Worm (Caenorhabditis elegans): ENCODE measurements around the gene sdpn-1.

The sdpn-1 gene

ce11 chrX:7977452-7977851 lies 20.6 kb downstream of the sdpn-1 start:
- no peak for TF ChIP-seq hmbx-1 (tag; optimal IDR thresholded peaks at IDR 0.05)
- TF ChIP-seq flt-1 (GFP tag; IDR thresholded peaks at IDR 0.05) = no peak
- TF ChIP-seq ama-1 (optimal IDR thresholded peaks at IDR 0.05) = no peak
- TF ChIP-seq tra-4 (tag; optimal IDR thresholded peaks at IDR 0.05) = no peak
- no peak for TF ChIP-seq ceh-36 (tag; optimal IDR thresholded peaks at IDR 0.05)
- no peak for TF ChIP-seq aly-1 (tag; optimal IDR thresholded peaks at IDR 0.05)
- TF ChIP-seq F13C5.2 (tag; optimal IDR thresholded peaks at IDR 0.05) = no peak
- TF ChIP-seq tbx-37 (GFP tag; conservative IDR thresholded peaks at IDR 0.05) = no peak
- TF ChIP-seq hnd-1 (tag; optimal IDR thresholded peaks at IDR 0.05) = no peak
- no peak for TF ChIP-seq sea-1 (GFP tag; conservative IDR thresholded peaks at IDR 0.05)
- TF ChIP-seq ceh-13 (GFP tag; optimal IDR thresholded peaks at IDR 0.05) = no peak
- TF ChIP-seq ets-7 (tag; optimal IDR thresholded peaks at IDR 0.05) = no peak
- TF ChIP-seq scrt-1 (GFP tag; IDR thresholded peaks at IDR 0.05) = no peak
- TF ChIP-seq hmg-4 (GFP tag; optimal IDR thresholded peaks at IDR 0.05) = no peak
- TF ChIP-seq tbx-11 (GFP tag; IDR thresholded peaks at IDR 0.05) = no peak
- no peak for TF ChIP-seq B0310.2 (tag; optimal IDR thresholded peaks at IDR 0.05)
- no peak for TF ChIP-seq pes-1 (GFP tag; IDR thresholded peaks at IDR 0.05)

- no peak for TF ChIP-seq hnd-1 (tag; optimal IDR thresholded peaks at IDR 0.05)
- TF ChIP-seq pes-1 (GFP tag; IDR thresholded peaks at IDR 0.05) = no peak
- TF ChIP-seq ceh-36 (tag; optimal IDR thresholded peaks at IDR 0.05) = no peak
- TF ChIP-seq ama-1 (optimal IDR thresholded peaks at IDR 0.05) = no peak
- TF ChIP-seq hmg-4 (GFP tag; optimal IDR thresholded peaks at IDR 0.05) = no peak
- no peak for TF ChIP-seq scrt-1 (GFP tag; IDR thresholded peaks at IDR 0.05)
- TF ChIP-seq ceh-13 (GFP tag; optimal IDR thresholded peaks at IDR 0.05) = no peak
- no peak for TF ChIP-seq B0310.2 (tag; optimal IDR thresholded peaks at IDR 0.05)
- no peak for TF ChIP-seq sea-1 (GFP tag; conservative IDR thresholded peaks at IDR 0.05)
- no peak for TF ChIP-seq F13C5.2 (tag; optimal IDR thresholded peaks at IDR 0.05)
- no peak for TF ChIP-seq aly-1 (tag; optimal IDR thresholded peaks at IDR 0.05)
- TF ChIP-seq flt-1 (GFP tag; IDR thresholded peaks at IDR 0.05) = no peak
- TF ChIP-seq ets-7 (tag; optimal IDR thresholded peaks at IDR 0.05) = no peak
- TF ChIP-seq tbx-37 (GFP tag; conservative IDR thresholded peaks at IDR 0.05) = no peak
- no peak for TF ChIP-seq tbx-11 (GFP tag; IDR thresholded peaks at IDR 0.05)
- no peak for TF ChIP-seq tra-4 (tag; optimal IDR thresholded peaks at IDR 0.05)
- no peak for TF ChIP-seq hmbx-1 (tag; optimal IDR thresholded peaks at IDR 0.05)
Measured at ce11 chrX:7976400-7976799, 21.6 kb downstream of the sdpn-1 start, which contains the start of gene F45E1.5. Gene F45E1.5 (plus strand): TSS chrX:7976700.

ce11 chrX:7975741-7976140 lies 22.3 kb downstream of the sdpn-1 start:
- TF ChIP-seq tbx-37 (GFP tag; conservative IDR thresholded peaks at IDR 0.05) = no peak
- no peak for TF ChIP-seq hnd-1 (tag; optimal IDR thresholded peaks at IDR 0.05)
- TF ChIP-seq tra-4 (tag; optimal IDR thresholded peaks at IDR 0.05) = no peak

ce11 chrX:7968537-7968936 lies 29.5 kb downstream of the sdpn-1 start:
- TF ChIP-seq tra-4 (tag; optimal IDR thresholded peaks at IDR 0.05) = no peak
- no peak for TF ChIP-seq ets-7 (tag; optimal IDR thresholded peaks at IDR 0.05)
- no peak for TF ChIP-seq scrt-1 (GFP tag; IDR thresholded peaks at IDR 0.05)
- TF ChIP-seq tbx-37 (GFP tag; conservative IDR thresholded peaks at IDR 0.05) = no peak
- TF ChIP-seq hmbx-1 (tag; optimal IDR thresholded peaks at IDR 0.05) = no peak
- TF ChIP-seq flt-1 (GFP tag; IDR thresholded peaks at IDR 0.05) = no peak
- TF ChIP-seq ceh-13 (GFP tag; optimal IDR thresholded peaks at IDR 0.05) = no peak
- TF ChIP-seq F13C5.2 (tag; optimal IDR thresholded peaks at IDR 0.05) = no peak
- no peak for TF ChIP-seq pes-1 (GFP tag; IDR thresholded peaks at IDR 0.05)
- no peak for TF ChIP-seq ama-1 (optimal IDR thresholded peaks at IDR 0.05)
- no peak for TF ChIP-seq ceh-36 (tag; optimal IDR thresholded peaks at IDR 0.05)
- no peak for TF ChIP-seq B0310.2 (tag; optimal IDR thresholded peaks at IDR 0.05)
- no peak for TF ChIP-seq hmg-4 (GFP tag; optimal IDR thresholded peaks at IDR 0.05)
- no peak for TF ChIP-seq hnd-1 (tag; optimal IDR thresholded peaks at IDR 0.05)
- no peak for TF ChIP-seq sea-1 (GFP tag; conservative IDR thresholded peaks at IDR 0.05)
- TF ChIP-seq aly-1 (tag; optimal IDR thresholded peaks at IDR 0.05) = no peak
- no peak for TF ChIP-seq tbx-11 (GFP tag; IDR thresholded peaks at IDR 0.05)

ce11 chrX:7965449-7965848 lies 32.6 kb downstream of the sdpn-1 start:
- TF ChIP-seq sea-1 (GFP tag; conservative IDR thresholded peaks at IDR 0.05) (no peak), tbx-11 (GFP tag; IDR thresholded peaks at IDR 0.05) (0 out of 2 replicates have a peak, but pooled peaks have one; percentile 11), hmg-4 (GFP tag; optimal IDR thresholded peaks at IDR 0.05) (peak; percentile 68), scrt-1 (GFP tag; IDR thresholded peaks at IDR 0.05) (0 out of 2 replicates have a peak, but pooled peaks have one; percentile 47), hnd-1 (tag; optimal IDR thresholded peaks at IDR 0.05) (no peak)

- TF ChIP-seq ets-7 (tag; optimal IDR thresholded peaks at IDR 0.05) (no peak), tbx-11 (GFP tag; IDR thresholded peaks at IDR 0.05) (no peak), aly-1 (tag; optimal IDR thresholded peaks at IDR 0.05) (no peak), ceh-13 (GFP tag; optimal IDR thresholded peaks at IDR 0.05) (no peak), hmbx-1 (tag; optimal IDR thresholded peaks at IDR 0.05) (no peak), scrt-1 (GFP tag; IDR thresholded peaks at IDR 0.05) (no peak), B0310.2 (tag; optimal IDR thresholded peaks at IDR 0.05) (no peak), hmg-4 (GFP tag; optimal IDR thresholded peaks at IDR 0.05) (no peak), tbx-37 (GFP tag; conservative IDR thresholded peaks at IDR 0.05) (no peak), ama-1 (optimal IDR thresholded peaks at IDR 0.05) (no peak), flt-1 (GFP tag; IDR thresholded peaks at IDR 0.05) (no peak), tra-4 (tag; optimal IDR thresholded peaks at IDR 0.05) (no peak), hnd-1 (tag; optimal IDR thresholded peaks at IDR 0.05) (no peak), ceh-36 (tag; optimal IDR thresholded peaks at IDR 0.05) (no peak), pes-1 (GFP tag; IDR thresholded peaks at IDR 0.05) (no peak), F13C5.2 (tag; optimal IDR thresholded peaks at IDR 0.05) (no peak), sea-1 (GFP tag; conservative IDR thresholded peaks at IDR 0.05) (no peak)
Measured at ce11 chrX:7964022-7964421, 34.0 kb downstream of the sdpn-1 start.

- no peak for TF ChIP-seq ama-1 (optimal IDR thresholded peaks at IDR 0.05)
- no peak for TF ChIP-seq tbx-11 (GFP tag; IDR thresholded peaks at IDR 0.05)
- peak; percentile 60 for TF ChIP-seq aly-1 (tag; optimal IDR thresholded peaks at IDR 0.05)
- peak; percentile 48 for TF ChIP-seq F13C5.2 (tag; optimal IDR thresholded peaks at IDR 0.05)
- TF ChIP-seq scrt-1 (GFP tag; IDR thresholded peaks at IDR 0.05) = no peak
- no peak for TF ChIP-seq flt-1 (GFP tag; IDR thresholded peaks at IDR 0.05)
- no peak for TF ChIP-seq hnd-1 (tag; optimal IDR thresholded peaks at IDR 0.05)
- TF ChIP-seq hmg-4 (GFP tag; optimal IDR thresholded peaks at IDR 0.05) = peak; percentile 59
- 0 out of 2 replicates have a peak, but pooled peaks have one; percentile 3 for TF ChIP-seq pes-1 (GFP tag; IDR thresholded peaks at IDR 0.05)
- no peak for TF ChIP-seq hmbx-1 (tag; optimal IDR thresholded peaks at IDR 0.05)
- no peak for TF ChIP-seq tbx-37 (GFP tag; conservative IDR thresholded peaks at IDR 0.05)
Measured at ce11 chrX:7962056-7962485, 36.0 kb downstream of the sdpn-1 start.
